Fruit fly (Drosophila melanogaster): ENCODE data around the gene Nil.

The Nil gene

dm6 chr3R:26345373-26345772 lies at the start of gene Nil:
TSS of gene Nil (minus strand) at chr3R:26345473.
- TF ChIP-seq CG17801 (GFP tag; optimal IDR thresholded peaks at IDR 0.05; ENCODE audit: partially characterized antibody): no peak

- TF ChIP-seq CG17801 (GFP tag; optimal IDR thresholded peaks at IDR 0.05; ENCODE audit: partially characterized antibody): no peak
Measured at dm6 chr3R:26333319-26333718, 12.0 kb downstream of the Nil start.

DNA sequence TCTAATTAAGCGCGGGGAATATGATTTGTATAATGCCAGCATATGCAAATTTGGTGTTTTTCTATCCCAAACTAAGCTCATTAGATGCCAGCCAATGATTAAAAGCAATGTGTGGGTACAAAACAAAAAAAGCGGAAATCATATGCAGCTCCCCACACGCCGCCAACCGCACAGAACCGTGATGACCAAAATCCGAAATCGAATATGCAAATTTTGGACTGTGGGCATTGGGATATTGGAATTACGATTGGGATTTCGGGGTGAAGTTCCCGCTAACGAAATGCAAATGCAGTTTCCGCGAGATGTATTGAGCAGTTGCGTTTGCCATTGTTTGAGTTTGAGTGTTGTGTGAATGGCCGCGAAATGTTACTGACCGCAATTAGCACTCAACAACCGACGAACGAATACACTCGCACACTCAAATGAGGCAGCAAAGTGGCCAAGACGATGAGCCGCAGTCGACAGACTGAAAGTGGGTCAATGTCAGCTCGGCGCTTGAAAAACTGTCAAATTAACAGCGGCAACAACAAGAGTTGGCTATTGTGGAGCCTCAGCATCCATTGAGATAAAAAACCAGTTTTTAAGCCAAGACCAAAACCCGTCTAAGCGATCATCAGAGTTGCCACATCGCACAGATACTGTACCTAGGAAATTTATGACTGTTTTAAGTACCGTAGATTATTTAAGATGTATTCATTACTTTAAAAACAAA lies 13.2 kb downstream of the Nil start:
- no peak for TF ChIP-seq CG17801 (GFP tag; optimal IDR thresholded peaks at IDR 0.05; ENCODE audit: partially characterized antibody)

- no peak for TF ChIP-seq CG17801 (GFP tag; optimal IDR thresholded peaks at IDR 0.05; ENCODE audit: partially characterized antibody)
Measured at dm6 chr3R:26318857-26319256, 26.4 kb downstream of the Nil start.

DNA sequence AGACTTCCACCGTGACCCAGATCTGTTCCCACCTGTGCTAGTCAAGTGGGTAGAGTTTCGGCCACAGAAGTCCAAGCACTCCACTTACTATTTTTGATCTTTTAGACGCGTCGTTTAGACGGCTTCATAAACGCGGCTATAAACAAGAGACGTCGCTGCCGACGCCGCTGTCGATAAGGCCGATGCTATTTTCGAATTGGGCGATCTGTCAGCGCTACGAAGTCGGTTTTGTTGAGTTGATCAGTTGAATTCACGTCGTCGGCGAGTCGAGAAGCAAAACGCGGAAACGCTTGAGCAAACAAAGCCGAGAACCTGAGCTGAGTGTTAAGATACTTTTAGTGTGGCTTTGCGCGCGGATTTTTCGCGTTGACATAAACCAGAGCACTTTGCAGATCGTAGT lies 27.2 kb downstream of the Nil start, which contains the start of gene osy:
Gene osy, plus strand, starts transcription at position 240 of the 400 bp plus-strand sequence.
- TF ChIP-seq CG17801 (GFP tag; optimal IDR thresholded peaks at IDR 0.05; ENCODE audit: partially characterized antibody): no peak

All from ovary, adult (tissue).